Fruit fly (Drosophila melanogaster): ENCODE results near the gene CG5961.

Gene CG5961

DNA sequence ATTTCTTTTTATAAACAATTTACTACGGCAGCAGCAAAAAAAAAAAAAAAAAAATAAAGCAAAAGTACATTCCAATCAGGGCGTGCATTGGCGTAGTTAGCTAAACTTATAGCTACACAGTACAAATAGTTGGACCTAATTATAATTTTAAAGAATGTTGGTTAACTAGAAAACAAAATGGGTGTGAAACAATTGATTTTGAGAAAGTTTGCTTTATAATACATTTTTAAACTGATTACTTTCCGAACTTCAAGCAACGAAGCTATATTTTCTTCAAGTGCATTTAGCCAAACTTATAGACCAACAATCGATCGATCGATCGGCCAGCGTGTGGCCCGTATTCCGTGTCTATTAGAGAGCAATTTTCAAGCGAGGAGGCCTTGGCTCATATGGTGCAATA is 8.7 kb downstream of the CG5961 start (continued):
- peak; percentile 17 for TF ChIP-seq pum (GFP tag; optimal IDR thresholded peaks at IDR 0.05)
- no peak for TF ChIP-seq zen2 (GFP tag; IDR thresholded peaks at IDR 0.05; ENCODE audit: partially characterized antibody)
- TF ChIP-seq CG2202 (tag; optimal IDR thresholded peaks at IDR 0.05) = no peak
- no peak for TF ChIP-seq hbn (GFP tag; IDR thresholded peaks at IDR 0.05; ENCODE audit: partially characterized antibody)
- TF ChIP-seq CG8388 (GFP tag; optimal IDR thresholded peaks at IDR 0.05) = peak; percentile 16
- TF ChIP-seq CG13123 (GFP tag; optimal IDR thresholded peaks at IDR 0.05) = no peak
- no peak for TF ChIP-seq CG17361 (GFP tag; IDR thresholded peaks at IDR 0.05)
- no peak for TF ChIP-seq CG8290 (GFP tag; optimal IDR thresholded peaks at IDR 0.05)
- peak in 1 of 2 experiments; percentile 65 for TF ChIP-seq CG8290 (tag; optimal IDR thresholded peaks at IDR 0.05)
- peak; percentile 58; the same call in 2 of the 3 replicates for TF ChIP-seq ci (GFP tag; IDR thresholded peaks at IDR 0.05)
- peak; percentile 7 for TF ChIP-seq Xbp1 (GFP tag; optimal IDR thresholded peaks at IDR 0.05)
- 0 out of 3 replicates have a peak, but pooled peaks have one; percentile 7 for TF ChIP-seq CG7357 (GFP tag; IDR thresholded peaks at IDR 0.05)
- peak; percentile 40; the same call in 1 of the 2 replicates for TF ChIP-seq slbo (GFP tag; IDR thresholded peaks at IDR 0.05)
- no peak for TF ChIP-seq emc (GFP tag; optimal IDR thresholded peaks at IDR 0.05)
- TF ChIP-seq tin (GFP tag; optimal IDR thresholded peaks at IDR 0.05) = peak; percentile 19
- peak; percentile 23 for TF ChIP-seq CG12219 (GFP tag; optimal IDR thresholded peaks at IDR 0.05)
- TF ChIP-seq z (GFP tag; IDR thresholded peaks at IDR 0.05) = no peak
- TF ChIP-seq CG10654 (GFP tag; optimal IDR thresholded peaks at IDR 0.05) = no peak
- TF ChIP-seq vvl (GFP tag; IDR thresholded peaks at IDR 0.05) = peak; percentile 26; the same call in 1 of the 2 replicates

dm6 chr3R:12450713-12451259 is 9.3 kb downstream of the CG5961 start:
- TF ChIP-seq H15 (GFP tag; IDR thresholded peaks at IDR 0.05) (no peak), sd (tag; optimal IDR thresholded peaks at IDR 0.05) (peak; percentile 30), CG13894 (tag; optimal IDR thresholded peaks at IDR 0.05) (peak; percentile 58), Pdp1 (GFP tag; optimal IDR thresholded peaks at IDR 0.05) (peak in 1 of 2 experiments; percentile 28), Ada2b (GFP tag; IDR thresholded peaks at IDR 0.05) (no peak), chinmo (GFP tag; IDR thresholded peaks at IDR 0.05; ENCODE audit: partially characterized antibody) (peak; percentile 83; the same call in 2 of the 4 replicates), abd-A (tag; optimal IDR thresholded peaks at IDR 0.05) (peak; percentile 40)

DNA sequence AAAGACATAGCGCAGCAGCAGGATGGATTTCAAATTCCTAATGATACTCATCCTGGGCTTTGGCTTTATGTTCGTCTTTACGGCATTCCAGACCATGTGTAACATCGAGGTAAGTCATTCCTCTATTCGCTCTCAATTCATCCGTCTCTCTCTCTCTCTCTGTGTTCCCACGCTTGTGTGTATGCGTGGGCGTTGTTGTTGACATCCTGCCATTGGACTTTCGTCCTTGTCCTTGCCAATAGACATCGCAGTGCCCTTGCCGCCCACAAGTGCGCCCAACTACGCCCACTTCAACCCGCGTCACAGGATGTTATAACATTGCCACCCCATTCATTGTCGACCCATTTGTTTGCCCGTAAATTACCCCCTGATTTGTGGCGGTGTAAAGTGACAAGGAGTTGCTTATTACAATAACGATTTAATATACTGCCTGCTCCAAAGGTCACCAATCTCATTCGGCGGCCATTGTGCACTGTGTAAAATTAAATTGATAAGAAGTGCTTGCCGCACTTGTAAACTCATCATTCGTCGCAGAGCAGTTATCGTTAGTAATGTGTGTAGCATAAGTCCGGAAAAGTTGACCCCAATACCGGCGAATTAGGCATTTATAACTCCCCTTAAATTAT is 10.4 kb downstream of the CG5961 start:
- TF ChIP-seq nerfin-1 (tag; optimal IDR thresholded peaks at IDR 0.05) (peak; percentile 78), mirr (GFP tag; optimal IDR thresholded peaks at IDR 0.05) (peak; percentile 55), Hr78 (GFP tag; optimal IDR thresholded peaks at IDR 0.05) (peak in 1 of 2 experiments; percentile 62), CG4360 (GFP tag; IDR thresholded peaks at IDR 0.05) (peak; percentile 37; the same call in 1 of the 2 replicates), CG5953 (GFP tag; IDR thresholded peaks at IDR 0.05) (0 out of 2 replicates have a peak, but pooled peaks have one; percentile 19), sr (GFP tag; IDR thresholded peaks at IDR 0.05) (peak; percentile 76; the same call in 2 of the 3 replicates), Atf6 (GFP tag; IDR thresholded peaks at IDR 0.05) (no peak), zen (tag; optimal IDR thresholded peaks at IDR 0.05) (no peak), nom (GFP tag; optimal IDR thresholded peaks at IDR 0.05) (peak; percentile 60), Rfx (GFP tag; IDR thresholded peaks at IDR 0.05) (peak; percentile 12; the same call in 1 of the 2 replicates), Trl (optimal IDR thresholded peaks at IDR 0.05) (peak; percentile 35 to 58), Trl (GFP tag; optimal IDR thresholded peaks at IDR 0.05) (no peak), sob (GFP tag; IDR thresholded peaks at IDR 0.05) (0 out of 2 replicates have a peak, but pooled peaks have one; percentile 21), cg (GFP tag; optimal IDR thresholded peaks at IDR 0.05) (peak; percentile 33), CG2199 (GFP tag; IDR thresholded peaks at IDR 0.05) (0 out of 3 replicates have a peak, but pooled peaks have one; percentile 32), exex (tag; optimal IDR thresholded peaks at IDR 0.05) (peak; percentile 10), CG11456 (GFP tag; IDR thresholded peaks at IDR 0.05) (0 out of 3 replicates have a peak, but pooled peaks have one; percentile 3), CG8281 (tag; optimal IDR thresholded peaks at IDR 0.05) (peak; percentile 1), bbx (GFP tag; IDR thresholded peaks at IDR 0.05; ENCODE audit: partially characterized antibody) (no peak), CG8478 (optimal IDR thresholded peaks at IDR 0.05) (peak; percentile 19), Hey (tag; optimal IDR thresholded peaks at IDR 0.05) (no peak), Opbp (GFP tag; IDR thresholded peaks at IDR 0.05; ENCODE audit: partially characterized antibody) (0 out of 3 replicates have a peak, but pooled peaks have one; percentile 25)
